Worm (Caenorhabditis elegans) whole organism, dauer: ENCODE data around the gene C44C10.10.

Source experiments
- unc-62 ChIP-seq: sonication (generic microtip); optimal IDR thresholded peaks from 2 replicates; lab custom pipeline; 2017; ENCODE audit warnings: missing biosample characterization, missing genetic modification reagents, missing genetic modification characterization

Gene C44C10.10

ce11 chrX:11673063-11673759 is 16.9 kb upstream of the C44C10.10 start:
- TF ChIP-seq unc-62 (GFP tag; lab: Kevin White, UChicago) = no peak

- no peak for TF ChIP-seq unc-62 (GFP tag; lab: Kevin White, UChicago)
Measured at ce11 chrX:11675573-11675972, 14.5 kb upstream of the C44C10.10 start.

ce11 chrX:11679211-11679977 is 10.7 kb upstream of the C44C10.10 start:
- TF ChIP-seq unc-62 (GFP tag; lab: Kevin White, UChicago) = no peak

ce11 chrX:11680851-11681250 is 9.3 kb upstream of the C44C10.10 start, which contains the start of gene T04F8.7:
Gene T04F8.7 (minus strand): TSS chrX:11680980.
- no peak for TF ChIP-seq unc-62 (GFP tag; lab: Kevin White, UChicago)

- TF ChIP-seq unc-62 (GFP tag; lab: Kevin White, UChicago) = no peak
Measured at ce11 chrX:11684261-11684660, 5.9 kb upstream of the C44C10.10 start, which contains the start of gene hnd-1. Gene hnd-1 (plus strand): TSS chrX:11684561.

ce11 chrX:11687836-11688319 is 2.2 kb upstream of the C44C10.10 start, which contains the start of gene C44C10.7:
Gene C44C10.7 (minus strand): TSS chrX:11688269.
- TF ChIP-seq unc-62 (GFP tag; lab: Kevin White, UChicago) = no peak

DNA sequence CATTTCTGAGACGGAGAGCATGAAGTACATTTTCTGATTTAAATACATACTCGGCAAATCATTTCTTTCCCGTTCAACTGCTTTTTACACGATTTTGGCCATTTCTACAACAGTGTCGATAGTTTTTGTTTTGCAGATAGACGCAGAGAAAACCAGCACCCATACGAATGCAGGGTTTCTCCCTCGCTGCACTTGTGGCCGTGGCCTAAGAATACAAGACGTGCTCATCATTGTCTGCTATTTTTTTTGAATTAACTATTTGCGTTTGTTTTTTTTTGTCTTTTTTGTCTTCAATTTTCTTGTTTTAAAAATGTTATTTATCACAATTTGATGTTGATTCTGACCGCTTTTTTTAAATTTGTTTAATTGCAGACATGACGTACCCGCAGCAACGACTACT is 3.0 kb downstream of the C44C10.10 start, which contains the start of gene smcl-1:
TSS of gene smcl-1 (plus strand) at position 373 of the 400 bp plus-strand sequence.
- no peak for TF ChIP-seq unc-62 (GFP tag; lab: Kevin White, UChicago)

- TF ChIP-seq unc-62 (GFP tag; lab: Kevin White, UChicago) = no peak
Measured at ce11 chrX:11696696-11697095, 6.6 kb downstream of the C44C10.10 start, which contains the start of gene C44C10.12. Gene C44C10.12 (plus strand): TSS chrX:11696996.

DNA sequence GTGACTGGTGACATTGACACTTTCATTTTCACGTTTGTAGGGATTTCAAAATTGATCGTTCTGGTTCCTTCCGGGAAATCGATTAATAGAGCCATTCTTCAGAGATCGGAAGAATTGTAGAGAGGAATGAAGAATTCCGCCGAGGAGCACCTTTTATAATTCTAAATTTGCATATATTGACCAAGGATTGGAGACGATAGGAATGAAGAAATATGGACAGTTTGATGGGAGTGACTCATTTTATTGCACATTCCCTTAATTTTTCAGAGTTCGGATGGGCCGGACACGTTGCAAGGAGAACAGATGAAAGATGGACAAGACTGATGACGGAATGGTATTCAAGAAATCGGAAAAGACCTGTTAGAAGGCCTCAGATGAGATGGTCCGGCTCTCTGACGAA is 10.1 kb downstream of the C44C10.10 start, which contains the start of gene C44C10.15:
TSS of gene C44C10.15 (minus strand) at position 101 of the 400 bp plus-strand sequence.
- TF ChIP-seq unc-62 (GFP tag; lab: Kevin White, UChicago) = no peak

DNA sequence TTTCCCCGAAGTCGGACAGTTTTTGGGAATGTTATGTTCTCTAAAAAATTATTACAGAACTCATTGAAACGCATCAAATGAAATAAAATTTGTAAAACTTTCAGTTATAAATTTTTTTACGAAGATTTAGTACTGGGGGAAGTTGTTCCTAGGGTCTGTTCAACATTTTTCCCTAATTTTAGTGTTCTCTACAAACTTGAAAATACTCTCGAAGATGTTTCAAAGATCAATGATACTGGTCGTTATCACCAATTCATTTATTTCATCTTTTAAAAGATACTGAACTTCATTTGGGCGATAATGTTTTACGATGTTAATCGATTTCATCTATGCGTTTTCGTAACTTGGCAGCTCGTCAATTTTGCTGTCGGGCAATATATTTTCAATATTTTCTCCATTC is 12.1 kb downstream of the C44C10.10 start, which contains the start of gene C44C10.3:
TSS of gene C44C10.3 (plus strand) at position 301 of the 400 bp plus-strand sequence.
- TF ChIP-seq unc-62 (GFP tag; lab: Kevin White, UChicago) = no peak

DNA sequence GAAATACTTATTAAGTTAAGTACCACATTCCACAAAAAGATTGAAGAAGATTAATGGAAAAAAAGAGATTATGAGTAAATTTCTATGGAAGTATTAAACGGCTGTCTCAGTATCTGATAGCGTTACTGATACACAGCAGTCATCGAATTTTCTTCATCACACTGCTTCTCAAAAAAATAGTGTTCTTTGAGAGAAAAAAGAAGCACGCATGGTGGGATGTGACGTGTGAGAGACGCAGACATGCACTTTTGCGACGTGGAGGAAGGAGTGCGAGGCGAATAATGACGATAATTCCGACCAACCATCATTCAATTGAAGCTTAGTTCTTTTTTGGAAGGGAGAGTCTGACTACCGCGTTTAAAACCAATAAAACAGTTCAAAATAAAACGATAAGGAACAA is 20.1 kb downstream of the C44C10.10 start, which contains the start of gene C44C10.11:
TSS of gene C44C10.11 (minus strand) at position 115 of the 400 bp plus-strand sequence.
- no peak for TF ChIP-seq unc-62 (GFP tag; lab: Kevin White, UChicago)

DNA sequence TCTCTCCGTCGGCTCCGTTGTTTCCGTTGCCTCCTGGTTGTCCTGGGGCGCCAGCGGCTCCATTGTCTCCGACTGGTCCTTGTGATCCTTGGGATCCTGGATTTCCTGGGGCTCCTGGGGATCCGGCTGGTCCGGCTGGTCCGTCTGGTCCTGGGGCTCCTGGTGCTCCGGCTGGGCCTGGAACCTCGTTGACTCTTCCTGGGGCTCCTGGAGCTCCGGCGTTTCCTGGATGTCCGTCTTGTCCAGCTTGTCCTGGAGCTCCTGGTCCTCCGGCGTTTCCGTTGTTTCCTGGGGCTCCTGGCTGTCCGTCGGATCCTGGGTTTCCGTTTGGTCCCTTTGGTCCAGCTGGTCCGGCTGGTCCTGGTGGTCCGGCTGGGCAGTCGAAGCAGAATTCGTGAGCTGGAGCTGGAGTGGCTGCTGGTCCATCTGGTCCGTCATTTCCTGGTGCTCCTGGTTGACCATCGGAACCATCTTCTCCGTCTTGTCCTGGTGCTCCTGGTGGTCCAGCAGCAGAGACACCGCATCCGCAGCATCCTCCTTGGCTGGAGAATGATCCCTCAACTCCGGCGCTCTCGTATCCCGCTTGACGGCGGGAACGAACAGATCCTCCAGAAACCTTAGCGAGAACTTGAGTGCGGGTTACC is 21.4 kb downstream of the C44C10.10 start:
- TF ChIP-seq unc-62 (GFP tag; lab: Kevin White, UChicago) = no peak

DNA sequence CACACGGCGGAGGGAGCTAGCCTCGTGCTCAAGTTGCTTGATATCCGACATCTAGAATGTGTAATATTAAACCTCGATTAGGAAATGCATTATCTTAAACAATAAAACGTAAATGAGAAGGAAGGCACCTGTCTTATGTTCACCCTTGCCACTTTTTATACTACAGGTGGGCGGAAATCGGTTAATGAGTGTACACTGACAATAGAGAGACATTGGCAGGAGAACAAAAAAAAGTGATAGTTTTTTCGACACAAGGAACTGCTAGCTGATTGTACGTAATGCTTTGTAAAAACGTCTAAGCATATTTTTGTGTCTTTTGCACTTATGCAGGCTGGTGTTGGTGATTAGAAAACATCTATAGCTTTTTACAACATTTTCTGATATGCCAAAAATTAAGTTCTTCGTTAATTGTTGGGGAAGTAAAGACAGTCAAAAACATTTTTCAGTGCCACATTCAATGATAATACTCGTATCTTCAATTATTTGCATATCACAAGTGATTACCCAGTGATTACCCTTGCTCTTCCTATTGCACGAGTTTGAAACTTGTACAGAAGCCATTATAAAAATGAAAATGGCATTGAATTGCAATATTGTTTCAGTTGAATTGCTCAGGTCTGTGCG is 22.2 kb downstream of the C44C10.10 start, which contains the start of gene col-180:
TSS of gene col-180 (minus strand) at position 51 of the 624 bp plus-strand sequence.
- no peak for TF ChIP-seq unc-62 (GFP tag; lab: Kevin White, UChicago)

- TF ChIP-seq unc-62 (GFP tag; lab: Kevin White, UChicago) = no peak
Measured at ce11 chrX:11716463-11716960, 26.4 kb downstream of the C44C10.10 start, which contains the start of gene C44C10.9. Gene C44C10.9 (minus strand): TSS chrX:11716513.
